Worm (Caenorhabditis elegans) whole organism, young adult: Measurements from ENCODE around the gene algn-11.

Source experiments
- C06A6.2 ChIP-seq: fragments of 200-800 bp; sonication (Bioruptor generic); conservative IDR thresholded peaks from 2 replicates; pipeline ENCODE4 v1.3.6; 2022; ENCODE audit warnings: missing genetic modification characterization, missing compliant biosample characterization
- C17E4.6 ChIP-seq: fragments of 200-800 bp; sonication (Bioruptor generic); IDR thresholded peaks from 2 replicates; pipeline ENCODE4 v1.3.6; 2022; ENCODE audit warnings: missing genetic modification reagents, missing genetic modification characterization, missing compliant biosample characterization
- F37B4.10 ChIP-seq: fragments of 200-800 bp; sonication (Bioruptor generic); IDR thresholded peaks from 2 replicates; pipeline ENCODE4 v1.3.6; 2022; ENCODE audit warnings: missing genetic modification characterization, missing compliant biosample characterization
- F39B2.1 ChIP-seq: fragments of 200-800 bp; sonication (Bioruptor generic); IDR thresholded peaks from 2 replicates; pipeline ENCODE4 v1.3.6; 2022; ENCODE audit warnings: missing genetic modification reagents, missing genetic modification characterization, missing compliant biosample characterization
- F55B11.4 ChIP-seq: sonication (generic microtip); optimal IDR thresholded peaks from 2 replicates; lab custom pipeline; 2016; ENCODE audit warnings: missing compliant biosample characterization, missing genetic modification characterization, borderline replicate concordance; ENCODE audit not compliant: insufficient read depth
- F57A8.1 ChIP-seq: fragments of 200-800 bp; sonication (Bioruptor generic); optimal IDR thresholded peaks from 2 replicates; lab custom pipeline; 2018; ENCODE audit warnings: mild to moderate bottlenecking, missing genetic modification characterization, moderate library complexity, missing compliant biosample characterization
- K12H6.12 ChIP-seq: fragments of 200-800 bp; sonication (Bioruptor generic); optimal IDR thresholded peaks from 2 replicates; lab custom pipeline; 2018; ENCODE audit warnings: mild to moderate bottlenecking, missing genetic modification characterization, missing compliant biosample characterization
- T07F8.4 ChIP-seq: sonication (generic microtip); optimal IDR thresholded peaks from 2 replicates; lab custom pipeline; 2016; ENCODE audit warnings: mild to moderate bottlenecking, missing genetic modification characterization, moderate library complexity, missing compliant biosample characterization
- Y53F4B.3 ChIP-seq: fragments of 200-800 bp; sonication (Bioruptor generic); IDR thresholded peaks from 2 replicates; pipeline ENCODE4 v1.3.6; 2022; ENCODE audit warnings: missing genetic modification reagents, missing genetic modification characterization, missing compliant biosample characterization
- Y53G8AR.9 ChIP-seq: fragments of 200-800 bp; sonication (Bioruptor generic); conservative IDR thresholded peaks from 2 replicates; pipeline ENCODE4 v1.3.6; 2022; ENCODE audit warnings: missing genetic modification reagents, missing genetic modification characterization, missing compliant biosample characterization
- akir-1 ChIP-seq: fragments of 200-800 bp; sonication (Bioruptor generic); optimal IDR thresholded peaks from 2 replicates; lab custom pipeline; 2018; ENCODE audit warnings: mild to moderate bottlenecking, missing genetic modification characterization, moderate library complexity, missing compliant biosample characterization
- atf-7 ChIP-seq: sonication (generic microtip); optimal IDR thresholded peaks from 2 replicates; lab custom pipeline; 2017; ENCODE audit warnings: mild to moderate bottlenecking, missing genetic modification characterization, missing compliant biosample characterization
- attf-3 ChIP-seq: fragments of 200-800 bp; sonication (Bioruptor generic); conservative IDR thresholded peaks from 2 replicates; pipeline ENCODE4 v1.3.6; 2022; ENCODE audit warnings: missing genetic modification reagents, missing genetic modification characterization, missing compliant biosample characterization
- bed-1 ChIP-seq: fragments of 200-800 bp; sonication (Bioruptor generic); IDR thresholded peaks from 2 replicates; pipeline ENCODE4 v1.3.6; 2022; ENCODE audit warnings: missing genetic modification reagents, missing genetic modification characterization, missing compliant biosample characterization
- ccch-3 ChIP-seq: fragments of 200-800 bp; sonication (Bioruptor generic); optimal IDR thresholded peaks from 2 replicates; lab custom pipeline; 2018; ENCODE audit warnings: mild to moderate bottlenecking, missing genetic modification characterization, missing compliant biosample characterization
- cebp-1 ChIP-seq, 2 experiments: fragments of 200-800 bp in 1 of 2; sonication (Bioruptor generic) in 1 of 2; sonication (generic microtip) in 1 of 2; IDR thresholded peaks in 1 of 2; optimal IDR thresholded peaks in 1 of 2; 2 replicates each; pipeline versions ENCODE4 v1.3.6 to Lab custom; 2017 to 2022; ENCODE audit warnings: missing compliant biosample characterization in 2 of 2, missing genetic modification characterization in 2 of 2, mild to moderate bottlenecking in 1 of 2, missing genetic modification reagents in 1 of 2, moderate library complexity in 1 of 2
- ceh-100 ChIP-seq: fragments of 200-800 bp; sonication (Bioruptor generic); IDR thresholded peaks from 2 replicates; pipeline ENCODE4 v1.3.6; 2022; ENCODE audit warnings: missing genetic modification reagents, missing genetic modification characterization, missing compliant biosample characterization
- ceh-27 ChIP-seq: fragments of 200-800 bp; sonication (Bioruptor generic); optimal IDR thresholded peaks from 2 replicates; lab custom pipeline; 2018; ENCODE audit warnings: mild to moderate bottlenecking, missing genetic modification characterization, moderate library complexity, missing compliant biosample characterization
- ceh-40 ChIP-seq: fragments of 200-800 bp; sonication (Bioruptor generic); IDR thresholded peaks from 2 replicates; pipeline ENCODE4 v1.3.6; 2022; ENCODE audit warnings: missing genetic modification characterization, missing compliant biosample characterization
- ceh-79 ChIP-seq: sonication (generic microtip); optimal IDR thresholded peaks from 2 replicates; lab custom pipeline; 2017; ENCODE audit warnings: mild to moderate bottlenecking, missing genetic modification characterization, missing compliant biosample characterization
- dpff-1 ChIP-seq: sonication (generic microtip); optimal IDR thresholded peaks from 2 replicates; lab custom pipeline; 2017; ENCODE audit warnings: mild to moderate bottlenecking, missing genetic modification characterization, missing compliant biosample characterization
- egl-18 ChIP-seq: fragments of 200-800 bp; sonication (Bioruptor generic); IDR thresholded peaks from 2 replicates; pipeline ENCODE4 v1.3.6; 2022; ENCODE audit warnings: missing genetic modification reagents, missing genetic modification characterization, missing compliant biosample characterization
- hmg-20 ChIP-seq: fragments of 200-800 bp; sonication (Bioruptor generic); IDR thresholded peaks from 2 replicates; pipeline ENCODE4 v1.3.6; 2022; ENCODE audit warnings: missing genetic modification reagents, missing genetic modification characterization, missing compliant biosample characterization
- lag-1 ChIP-seq: fragments of 200-800 bp; sonication (Bioruptor generic); IDR thresholded peaks from 2 replicates; pipeline ENCODE4 v1.3.6; 2022; ENCODE audit warnings: missing genetic modification reagents, missing genetic modification characterization, missing compliant biosample characterization
- let-526 ChIP-seq: fragments of 200-800 bp; sonication (Bioruptor generic); IDR thresholded peaks from 2 replicates; pipeline ENCODE4 v1.3.6; 2022; ENCODE audit warnings: missing genetic modification reagents, missing genetic modification characterization, missing compliant biosample characterization
- let-607 ChIP-seq, 2 experiments: fragments of 200-800 bp in 1 of 2; sonication (Bioruptor generic) in 1 of 2; sonication (generic microtip) in 1 of 2; optimal IDR thresholded peaks; 2 replicates each; lab custom pipeline; 2016 to 2018; ENCODE audit warnings: mild to moderate bottlenecking in 2 of 2, missing compliant biosample characterization in 2 of 2, missing genetic modification characterization in 2 of 2, moderate library complexity in 2 of 2, missing genotype in 1 of 2
- lin-26 ChIP-seq: fragments of 200-800 bp; sonication (Bioruptor generic); IDR thresholded peaks from 2 replicates; pipeline ENCODE4 v1.3.6; 2022; ENCODE audit warnings: missing genetic modification reagents, missing genetic modification characterization, missing compliant biosample characterization
- lin-40 ChIP-seq: sonication (generic microtip); optimal IDR thresholded peaks from 2 replicates; lab custom pipeline; 2016; ENCODE audit warnings: missing genetic modification characterization, mild to moderate bottlenecking, missing compliant biosample characterization, missing genotype, missing genetic modification reagents
- lir-1 ChIP-seq: fragments of 200-800 bp; sonication (Bioruptor generic); conservative IDR thresholded peaks from 2 replicates; pipeline ENCODE4 v1.3.6; 2022; ENCODE audit warnings: missing genetic modification reagents, missing genetic modification characterization, missing compliant biosample characterization
- lsl-1 ChIP-seq: fragments of 200-800 bp; sonication (Bioruptor generic); optimal IDR thresholded peaks from 2 replicates; lab custom pipeline; 2018; ENCODE audit warnings: mild to moderate bottlenecking, missing genetic modification characterization, moderate library complexity, missing compliant biosample characterization
- mcd-1 ChIP-seq: fragments of 200-800 bp; sonication (Bioruptor generic); IDR thresholded peaks from 2 replicates; pipeline ENCODE4 v1.3.6; 2022; ENCODE audit warnings: missing genetic modification reagents, missing genetic modification characterization, missing compliant biosample characterization
- mxl-1 ChIP-seq: sonication (generic microtip); optimal IDR thresholded peaks from 2 replicates; lab custom pipeline; 2016; ENCODE audit warnings: missing genetic modification characterization, missing compliant biosample characterization
- nhr-120 ChIP-seq: fragments of 200-800 bp; sonication (Bioruptor generic); IDR thresholded peaks from 2 replicates; pipeline ENCODE4 v1.3.6; 2022; ENCODE audit warnings: missing genetic modification characterization, missing compliant biosample characterization
- nhr-27 ChIP-seq: fragments of 200-800 bp; sonication (Bioruptor generic); optimal IDR thresholded peaks from 2 replicates; lab custom pipeline; 2018; ENCODE audit warnings: mild to moderate bottlenecking, missing genetic modification characterization, moderate library complexity, missing compliant biosample characterization
- nhr-90 ChIP-seq: sonication (generic microtip); optimal IDR thresholded peaks from 2 replicates; lab custom pipeline; 2016; ENCODE audit warnings: missing genotype, mild to moderate bottlenecking, missing genetic modification characterization, missing compliant biosample characterization
- rcor-1 ChIP-seq: fragments of 200-800 bp; sonication (Bioruptor generic); IDR thresholded peaks from 2 replicates; pipeline ENCODE4 v1.3.6; 2022; ENCODE audit warnings: missing genetic modification reagents, missing genetic modification characterization, missing compliant biosample characterization
- repo-1 ChIP-seq: sonication (generic microtip); optimal IDR thresholded peaks from 2 replicates; lab custom pipeline; 2017; ENCODE audit warnings: mild to moderate bottlenecking, missing genetic modification characterization, missing compliant biosample characterization
- rpc-1 ChIP-seq, 2 experiments: fragments of 150-350 bp in 1 of 2; sonication (generic microtip) in 1 of 2; optimal IDR thresholded peaks; 2 replicates each; lab custom pipeline; 2014 to 2018; ENCODE audit warnings: missing biosample characterization in 1 of 2, missing genetic modification characterization in 1 of 2, missing genetic modification reagents in 1 of 2, missing genotype in 1 of 2
- snpc-4 ChIP-seq, 5 experiments: fragments of 150-350 bp in 1 of 5; sonication (generic microtip) in 4 of 5; optimal IDR thresholded peaks; 2 replicates each; lab custom pipeline; 2014 to 2018; ENCODE audit warnings: missing genetic modification characterization in 5 of 5, missing biosample characterization in 3 of 5, antibody characterized with exemption in 2 of 5, mild to moderate bottlenecking in 2 of 5, missing compliant biosample characterization in 2 of 5, missing genotype in 2 of 5, moderate library complexity in 2 of 5, missing genetic modification reagents in 1 of 5
- somi-1 ChIP-seq: fragments of 200-800 bp; sonication (Bioruptor generic); optimal IDR thresholded peaks from 2 replicates; lab custom pipeline; 2018; ENCODE audit warnings: mild to moderate bottlenecking, missing genetic modification characterization, missing compliant biosample characterization
- tbp1 ChIP-seq: fragments of 200-800 bp; sonication (Bioruptor generic); optimal IDR thresholded peaks from 2 replicates; lab custom pipeline; 2018; ENCODE audit warnings: mild to moderate bottlenecking, missing genetic modification characterization, missing compliant biosample characterization
- tbx-9 ChIP-seq: sonication (generic microtip); optimal IDR thresholded peaks from 2 replicates; lab custom pipeline; 2016; ENCODE audit warnings: borderline replicate concordance, missing genetic modification characterization, inconsistent platforms, missing compliant biosample characterization
- unc-130 ChIP-seq: sonication (generic microtip); optimal IDR thresholded peaks from 2 replicates; lab custom pipeline; 2016; ENCODE audit warnings: missing genetic modification reagents, missing genetic modification characterization, missing compliant biosample characterization
- xnd-1 ChIP-seq: sonication (generic microtip); optimal IDR thresholded peaks from 2 replicates; lab custom pipeline; 2016; ENCODE audit warnings: missing genotype, missing genetic modification reagents, missing genetic modification characterization, missing compliant biosample characterization
- zim-3 ChIP-seq: sonication (generic microtip); optimal IDR thresholded peaks from 2 replicates; lab custom pipeline; 2017; ENCODE audit warnings: mild to moderate bottlenecking, missing genetic modification characterization, moderate library complexity, missing compliant biosample characterization
- ztf-25 ChIP-seq: fragments of 200-800 bp; sonication (Bioruptor generic); IDR thresholded peaks from 2 replicates; pipeline ENCODE4 v1.3.6; 2022; ENCODE audit warnings: missing genetic modification reagents, missing genetic modification characterization, missing compliant biosample characterization
- ztf-3 ChIP-seq: fragments of 200-800 bp; sonication (Bioruptor generic); optimal IDR thresholded peaks from 2 replicates; lab custom pipeline; 2018; ENCODE audit warnings: mild to moderate bottlenecking, missing genetic modification characterization, missing compliant biosample characterization

The algn-11 gene

DNA sequence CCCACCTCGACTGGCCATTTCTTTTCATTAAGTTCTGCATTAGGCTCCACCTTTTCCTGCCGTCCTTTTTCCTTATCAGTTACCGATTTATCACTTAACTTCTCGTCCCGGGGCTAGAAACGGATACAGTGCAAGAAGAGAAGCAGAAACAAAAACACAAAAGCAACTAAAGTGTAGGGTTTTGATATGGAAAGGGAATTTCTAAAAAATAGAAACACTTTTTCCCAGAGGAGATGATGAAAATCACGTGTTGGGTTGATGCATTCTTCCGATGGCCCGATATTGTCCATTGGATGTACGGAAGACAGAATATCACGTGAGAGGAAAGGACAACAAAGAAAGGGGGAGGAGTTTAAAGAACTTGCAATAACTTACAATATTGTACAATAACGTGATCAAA is 17.5 kb downstream of the algn-11 start (continued):
- TF ChIP-seq rpc-1 (optimal IDR thresholded peaks at IDR 0.05; lab: Kevin White, UChicago), result no peak
- TF ChIP-seq rpc-1 (tag; optimal IDR thresholded peaks at IDR 0.05; lab: Kevin White, UChicago), result no peak
- TF ChIP-seq C06A6.2, result no peak
- 0 out of 2 replicates have a peak, but pooled peaks have one; percentile 19 for TF ChIP-seq mcd-1 (GFP tag; lab: Robert Waterston, UW)
- no peak; the same call in 1 of the 2 replicates for TF ChIP-seq attf-3 (GFP tag; lab: Robert Waterston, UW)
- no peak for TF ChIP-seq ceh-79
- no peak for TF ChIP-seq atf-7 (tag; lab: Kevin White, UChicago)
- no peak for TF ChIP-seq xnd-1 (tag; lab: Kevin White, UChicago)
- TF ChIP-seq lin-40, result peak; percentile 51
- TF ChIP-seq ceh-100 (GFP tag; lab: Robert Waterston, UW), result no peak
- TF ChIP-seq somi-1 (GFP tag; lab: Kevin White, UChicago), result peak; percentile 59
- TF ChIP-seq C17E4.6 (GFP tag; lab: Robert Waterston, UW), result no peak
- TF ChIP-seq bed-1 (GFP tag; lab: Robert Waterston, UW), result no peak
- no peak for TF ChIP-seq akir-1
- TF ChIP-seq F37B4.10, result no peak
- no peak for TF ChIP-seq ceh-40 (GFP tag; lab: Robert Waterston, UW)
- TF ChIP-seq lir-1 (GFP tag; lab: Robert Waterston, UW), result no peak
- TF ChIP-seq Y53G8AR.9, result no peak
- peak; percentile 8 for TF ChIP-seq nhr-90 (tag; lab: Kevin White, UChicago)
- TF ChIP-seq nhr-27 (tag; lab: Kevin White, UChicago), result no peak
- TF ChIP-seq Y53F4B.3 (GFP tag; lab: Robert Waterston, UW), result no peak
- no peak for TF ChIP-seq mxl-1 (tag; lab: Kevin White, UChicago)
- peak; percentile 42; the same call in 1 of the 2 replicates for TF ChIP-seq lin-26 (GFP tag; lab: Robert Waterston, UW)
- TF ChIP-seq, all 124 proteins: peak for 11

DNA sequence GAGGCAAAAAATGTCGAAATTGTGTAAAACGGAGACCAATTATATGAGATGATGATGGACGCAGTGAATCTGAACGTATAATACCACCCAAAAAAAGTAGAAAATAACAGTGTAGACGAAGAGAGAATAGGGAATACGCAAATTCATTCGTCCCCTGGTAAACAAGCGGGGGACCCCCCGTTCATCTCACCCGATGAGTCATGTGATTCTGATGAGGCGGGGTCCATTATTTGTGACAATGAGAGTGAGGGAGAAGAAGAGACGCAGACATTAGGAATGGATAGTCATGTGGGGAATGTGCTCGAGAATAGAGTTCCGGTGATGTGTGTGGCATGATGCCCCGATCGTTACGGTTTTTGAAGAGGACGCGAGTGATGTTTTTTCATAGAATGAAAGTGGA is 18.3 kb downstream of the algn-11 start:
- no peak for TF ChIP-seq repo-1 (tag; lab: Kevin White, UChicago)
- TF ChIP-seq F55B11.4 (tag; lab: Kevin White, UChicago), result no peak
- 0 out of 2 replicates have a peak, but pooled peaks have one; percentile 46 for TF ChIP-seq let-526 (GFP tag; lab: Robert Waterston, UW)
- no peak for TF ChIP-seq dpff-1
- no peak for TF ChIP-seq F57A8.1 (GFP tag; lab: Kevin White, UChicago)
- TF ChIP-seq K12H6.12 (tag; lab: Kevin White, UChicago), result peak; percentile 60
- TF ChIP-seq atf-7 (tag; lab: Kevin White, UChicago), result peak; percentile 53
- no peak for TF ChIP-seq ccch-3 (GFP tag; lab: Kevin White, UChicago)
- no peak for TF ChIP-seq rcor-1 (GFP tag; lab: Robert Waterston, UW)
- TF ChIP-seq unc-130 (GFP tag; lab: Kevin White, UChicago), result no peak
- no peak for TF ChIP-seq lsl-1 (GFP tag; lab: Kevin White, UChicago)
- peak; percentile 37 for TF ChIP-seq ceh-27
- TF ChIP-seq Y53F4B.3 (GFP tag; lab: Robert Waterston, UW), result no peak
- no peak for TF ChIP-seq zim-3 (tag; lab: Kevin White, UChicago)
- TF ChIP-seq snpc-4 (GFP tag; optimal IDR thresholded peaks at IDR 0.05; lab: Kevin White, UChicago), result no peak
- TF ChIP-seq snpc-4 (tag; optimal IDR thresholded peaks at IDR 0.05; lab: Kevin White, UChicago), result peak in 1 of 4 experiments; percentile 6
- no peak for TF ChIP-seq ztf-3 (GFP tag; lab: Kevin White, UChicago)
- TF ChIP-seq ztf-25 (GFP tag; lab: Robert Waterston, UW), result no peak
- no peak for TF ChIP-seq egl-18 (GFP tag; lab: Robert Waterston, UW)
- TF ChIP-seq T07F8.4 (tag; lab: Kevin White, UChicago), result no peak
- TF ChIP-seq lag-1, result no peak
- TF ChIP-seq F39B2.1 (GFP tag; lab: Robert Waterston, UW), result no peak
- TF ChIP-seq tbp1, result peak; percentile 39
- TF ChIP-seq hmg-20 (GFP tag; lab: Robert Waterston, UW), result no peak
- TF ChIP-seq cebp-1 (GFP tag; IDR thresholded peaks at IDR 0.05; lab: Robert Waterston, UW), result no peak; the same call in 1 of the 2 replicates
- TF ChIP-seq cebp-1 (tag; optimal IDR thresholded peaks at IDR 0.05; lab: Kevin White, UChicago), result peak; percentile 74
- no peak for TF ChIP-seq nhr-120
- no peak for TF ChIP-seq tbx-9 (tag; lab: Kevin White, UChicago)
- no peak for TF ChIP-seq let-607 (tag; optimal IDR thresholded peaks at IDR 0.05; lab: Kevin White, UChicago)
